Worm (Caenorhabditis elegans) whole organism, L1 larva: ENCODE results near the gene F22B3.10.

ENCODE experiments used
- jun-1 ChIP-seq: fragments of 150-350 bp; optimal IDR thresholded peaks from 2 replicates; lab custom pipeline; 2014; ENCODE audit warnings: missing biosample characterization, missing genetic modification reagents, missing genetic modification characterization
- lsy-2 ChIP-seq, 2 experiments: fragments of 150-350 bp; optimal IDR thresholded peaks; 2 replicates each; lab custom pipeline; 2014; ENCODE audit warnings: missing biosample characterization in 2 of 2, missing genetic modification characterization in 2 of 2
- nhr-71 ChIP-seq: sonication (generic microtip); optimal IDR thresholded peaks from 2 replicates; lab custom pipeline; 2016; ENCODE audit warnings: mild to moderate bottlenecking, missing genetic modification characterization, moderate library complexity, missing compliant biosample characterization
- pqm-1 ChIP-seq: sonication (generic microtip); optimal IDR thresholded peaks from 3 replicates; lab custom pipeline; 2017; ENCODE audit warnings: missing biosample characterization, missing genetic modification characterization
- snpc-4 ChIP-seq: fragments of 150-350 bp; optimal IDR thresholded peaks from 2 replicates; lab custom pipeline; 2014; ENCODE audit warnings: missing biosample characterization, missing genetic modification characterization
- unc-86 ChIP-seq: sonication (generic microtip); optimal IDR thresholded peaks from 2 replicates; lab custom pipeline; 2016; ENCODE audit warnings: missing genetic modification characterization, missing compliant biosample characterization

ce11 chrIV:11434575-11434974 is 19.8 kb upstream of the F22B3.10 start:
- TF ChIP-seq jun-1 (tag; lab: Kevin White, UChicago) (no peak), pqm-1 (tag; lab: Kevin White, UChicago) (no peak), nhr-71 (no peak), lsy-2 (tag; optimal IDR thresholded peaks at IDR 0.05; lab: Kevin White, UChicago) (no peak), unc-86 (no peak), snpc-4 (tag; lab: Kevin White, UChicago) (no peak)
